Worm (Caenorhabditis elegans) whole organism, L1 larva: ENCODE results near the gene T12A7.2.

Experiments used
- blmp-1 ChIP-seq: fragments of 150-350 bp; optimal IDR thresholded peaks from 2 replicates; lab custom pipeline; 2014; ENCODE audit warnings: missing biosample characterization, missing genetic modification characterization
- fkh-10 ChIP-seq: sonication (generic microtip); optimal IDR thresholded peaks from 2 replicates; lab custom pipeline; 2017; ENCODE audit warnings: missing biosample characterization, missing genetic modification reagents, missing genetic modification characterization
- fkh-4 ChIP-seq: sonication (generic microtip); optimal IDR thresholded peaks from 2 replicates; lab custom pipeline; 2016; ENCODE audit warnings: missing compliant biosample characterization, missing genetic modification characterization, borderline replicate concordance
- hpl-2 ChIP-seq: fragments of 150-350 bp; optimal IDR thresholded peaks from 2 replicates; lab custom pipeline; 2014; ENCODE audit warnings: missing biosample characterization, missing genetic modification reagents, missing genetic modification characterization
- lin-39 ChIP-seq: fragments of 150-350 bp; optimal IDR thresholded peaks from 2 replicates; lab custom pipeline; 2014; ENCODE audit warnings: missing biosample characterization, missing genetic modification reagents, missing genetic modification characterization
- lir-3 ChIP-seq: sonication (generic microtip); optimal IDR thresholded peaks from 2 replicates; lab custom pipeline; 2016; ENCODE audit warnings: mild to moderate bottlenecking, missing genetic modification characterization, moderate library complexity, missing compliant biosample characterization; ENCODE audit not compliant: poor library complexity
- mdl-1 ChIP-seq, 2 experiments: fragments of 150-350 bp; optimal IDR thresholded peaks; 2 replicates each; lab custom pipeline; 2014 to 2017; ENCODE audit warnings: missing biosample characterization in 2 of 2, missing genetic modification characterization in 2 of 2, inconsistent platforms in 1 of 2
- nhr-77 ChIP-seq: fragments of 150-350 bp; optimal IDR thresholded peaks from 2 replicates; lab custom pipeline; 2014; ENCODE audit warnings: missing biosample characterization, missing genetic modification characterization
- sptf-1 ChIP-seq: fragments of 150-350 bp; optimal IDR thresholded peaks from 2 replicates; lab custom pipeline; 2014; ENCODE audit warnings: missing biosample characterization, missing genetic modification characterization
- zag-1 ChIP-seq: fragments of 150-350 bp; optimal IDR thresholded peaks from 2 replicates; lab custom pipeline; 2014; ENCODE audit warnings: missing biosample characterization, missing genetic modification characterization

DNA sequence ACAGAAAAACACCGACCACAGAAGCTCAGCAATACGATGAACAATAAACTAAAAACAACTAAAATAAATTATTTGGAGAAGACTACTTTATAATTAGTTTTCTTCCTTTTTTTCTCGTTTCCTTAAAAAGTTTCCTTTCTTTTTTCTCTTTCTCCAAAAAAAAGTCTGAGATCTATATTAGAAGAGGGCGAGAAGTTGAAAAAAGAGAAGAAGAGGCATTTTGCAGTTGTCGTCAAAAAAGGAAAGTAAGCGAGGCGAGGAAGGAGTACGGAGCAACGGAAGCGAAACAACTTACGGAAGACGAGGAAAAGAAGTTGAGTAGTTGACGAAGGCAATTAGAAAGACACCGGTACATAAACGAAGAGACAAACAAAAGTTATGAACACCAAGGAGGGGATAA lies 35.1 kb upstream of the T12A7.2 start:
- TF ChIP-seq hpl-2 (GFP tag; lab: Kevin White, UChicago): no peak
- no peak for TF ChIP-seq zag-1 (tag; lab: Kevin White, UChicago)
- TF ChIP-seq sptf-1 (tag; lab: Kevin White, UChicago): no peak
- TF ChIP-seq nhr-77: no peak
- peak; percentile 80 for TF ChIP-seq fkh-10
- no peak for TF ChIP-seq mdl-1 (tag; optimal IDR thresholded peaks at IDR 0.05; lab: Kevin White, UChicago)
- no peak for TF ChIP-seq blmp-1 (tag; lab: Kevin White, UChicago)
- no peak for TF ChIP-seq lin-39 (tag; lab: Kevin White, UChicago)
- TF ChIP-seq fkh-4 (tag; lab: Kevin White, UChicago): no peak
- TF ChIP-seq lir-3 (tag; lab: Kevin White, UChicago): no peak
